Fruit fly (Drosophila melanogaster) whole organism, wandering third instar larva: Measurements from ENCODE around the gene fh.

ENCODE experiments used
- CG32264 ChIP-seq: fragments of 200-800 bp; sonication (Bioruptor generic); optimal IDR thresholded peaks from 2 replicates; lab custom pipeline; 2016; ENCODE audit warnings: missing biosample characterization, missing genetic modification characterization
- Dfd ChIP-seq: fragments of >200 bp; optimal IDR thresholded peaks from 2 replicates; lab custom pipeline; 2017; ENCODE audit warnings: missing biosample characterization, missing genetic modification characterization
- GATAd ChIP-seq: sonication (Bioruptor generic); optimal IDR thresholded peaks from 2 replicates; lab custom pipeline; 2016; ENCODE audit warnings: missing biosample characterization, missing genetic modification characterization
- HLH106 ChIP-seq: fragments of 200-800 bp; optimal IDR thresholded peaks from 3 replicates; lab custom pipeline; 2019; ENCODE audit warnings: missing biosample characterization, mild to moderate bottlenecking, missing genetic modification characterization, moderate library complexity
- Jra ChIP-seq: sonication (Bioruptor generic); optimal IDR thresholded peaks from 2 replicates; lab custom pipeline; 2016; ENCODE audit warnings: missing biosample characterization, missing genetic modification characterization
- Mio ChIP-seq: sonication (Bioruptor generic); optimal IDR thresholded peaks from 2 replicates; lab custom pipeline; 2016; ENCODE audit warnings: missing biosample characterization, missing genetic modification characterization
- Myc ChIP-seq: fragments of >200 bp; optimal IDR thresholded peaks from 2 replicates; lab custom pipeline; 2017
- N ChIP-seq: fragments of >200 bp; optimal IDR thresholded peaks from 2 replicates; lab custom pipeline; 2018; ENCODE audit warnings: missing biosample characterization, missing external identifiers, missing genetic modification characterization
- Rel ChIP-seq, 2 experiments: fragments of 200-800 bp; sonication (Bioruptor generic) in 1 of 2; optimal IDR thresholded peaks; 2 replicates in 1 of 2; 3 replicates in 1 of 2; lab custom pipeline; 2016 to 2019; ENCODE audit warnings: mild to moderate bottlenecking in 2 of 2, missing biosample characterization in 2 of 2, missing genetic modification characterization in 2 of 2, moderate library complexity in 1 of 2
- Vsx2 ChIP-seq: fragments of 200-300, 225-300 bp; sonication (Bioruptor generic); optimal IDR thresholded peaks from 2 replicates; lab custom pipeline; 2018; ENCODE audit warnings: missing biosample characterization, missing genetic modification characterization; ENCODE audit not compliant: partially characterized antibody
- brk ChIP-seq: fragments of 200-800 bp; sonication (Bioruptor generic); optimal IDR thresholded peaks from 2 replicates; lab custom pipeline; 2016; ENCODE audit warnings: missing biosample characterization, mild to moderate bottlenecking, missing genetic modification characterization
- ey ChIP-seq: fragments of 200-800 bp; sonication (Bioruptor generic); optimal IDR thresholded peaks from 2 replicates; lab custom pipeline; 2016; ENCODE audit warnings: missing biosample characterization, missing genetic modification characterization
- h ChIP-seq: fragments of 200-800 bp; sonication (Bioruptor generic); optimal IDR thresholded peaks from 3 replicates; lab custom pipeline; 2016; ENCODE audit warnings: missing biosample characterization, mild to moderate bottlenecking, missing genetic modification characterization
- jim ChIP-seq: fragments of 175-275, 200-325 bp; sonication (Bioruptor generic); optimal IDR thresholded peaks from 2 replicates; lab custom pipeline; 2016; ENCODE audit warnings: missing biosample characterization, mild to moderate bottlenecking, missing genetic modification characterization
- lola ChIP-seq: fragments of >200 bp; optimal IDR thresholded peaks from 2 replicates; lab custom pipeline; 2017; ENCODE audit warnings: missing biosample characterization, missing genetic modification characterization
- pan ChIP-seq: fragments of >200 bp; optimal IDR thresholded peaks from 2 replicates; lab custom pipeline; 2017
- psq ChIP-seq: fragments of 200-800 bp; sonication (Bioruptor generic); optimal IDR thresholded peaks from 3 replicates; lab custom pipeline; 2017; ENCODE audit warnings: missing biosample characterization, mild to moderate bottlenecking, missing genetic modification characterization, moderate library complexity
- sage ChIP-seq: fragments of 200-800 bp; sonication (Bioruptor generic); optimal IDR thresholded peaks from 2 replicates; lab custom pipeline; 2016; ENCODE audit warnings: missing biosample characterization, mild to moderate bottlenecking, missing genetic modification characterization
- sv ChIP-seq: fragments of 200-800 bp; sonication (Bioruptor generic); optimal IDR thresholded peaks from 3 replicates; lab custom pipeline; 2016; ENCODE audit warnings: missing biosample characterization, missing genetic modification characterization
- tai ChIP-seq: sonication (Bioruptor generic); optimal IDR thresholded peaks from 2 replicates; lab custom pipeline; 2016; ENCODE audit warnings: missing biosample characterization, missing genetic modification characterization
- woc ChIP-seq: sonication (Bioruptor generic); optimal IDR thresholded peaks from 2 replicates; lab custom pipeline; 2016; ENCODE audit warnings: missing biosample characterization, mild to moderate bottlenecking, missing genetic modification characterization

Gene fh

DNA sequence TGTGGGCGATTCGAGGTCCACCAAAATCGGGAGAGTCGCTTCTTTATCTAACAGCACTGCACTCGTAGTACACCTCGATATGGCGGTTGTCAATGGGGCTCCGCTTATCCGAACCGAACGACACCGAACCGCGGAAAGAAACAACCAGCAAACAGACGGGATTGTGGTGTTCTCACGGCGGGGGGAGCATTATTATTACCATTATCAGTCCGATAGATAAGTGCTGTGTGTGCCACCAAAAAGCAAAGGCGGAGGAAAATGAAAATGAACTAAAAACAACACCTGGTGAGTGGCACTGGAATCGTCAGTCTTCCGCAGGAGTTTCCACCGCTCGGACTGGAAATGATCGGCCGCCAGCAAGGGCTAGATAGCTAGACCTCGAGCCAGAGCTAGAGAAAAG is 40.5 kb downstream of the fh start, which contains the start of gene AP-1gamma:
AP-1gamma (plus strand) TSS at position 305 of the 400 bp plus-strand sequence.
- TF ChIP-seq Rel (GFP tag; optimal IDR thresholded peaks at IDR 0.05; lab: Kevin White, UChicago) (no peak), Rel (tag; optimal IDR thresholded peaks at IDR 0.05; lab: Kevin White, UChicago) (no peak), psq (GFP tag; lab: Kevin White, UChicago) (peak; percentile 6)

DNA sequence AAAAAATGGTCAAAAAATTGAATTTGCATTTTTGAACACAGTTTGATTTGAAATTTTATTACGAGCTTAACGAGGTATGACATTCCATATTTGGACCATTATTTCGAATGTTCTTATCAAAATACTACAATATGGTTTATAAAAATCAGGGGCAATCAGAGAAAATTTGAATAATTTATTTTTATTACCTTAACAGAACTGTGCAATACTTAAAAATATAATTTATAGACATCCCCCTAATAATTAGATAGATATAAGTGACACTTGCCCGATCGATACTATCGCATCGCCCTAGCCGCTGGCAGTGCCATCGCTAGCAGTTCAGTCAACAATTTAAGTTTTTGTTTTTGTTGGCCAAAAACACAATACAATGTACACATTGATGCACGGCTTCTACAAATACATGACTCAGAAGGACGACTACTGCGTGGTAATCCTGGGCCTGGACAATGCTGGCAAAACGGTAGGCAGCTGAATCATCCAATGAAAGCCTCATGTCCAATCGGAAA is 42.0 kb downstream of the fh start, which contains the start of gene Arfrp1:
Arfrp1 (plus strand) TSS at position 295 of the 509 bp plus-strand sequence.
- TF ChIP-seq pan (lab: Kevin White, UChicago) (no peak), sv (GFP tag; lab: Kevin White, UChicago) (peak; percentile 5), GATAd (GFP tag; lab: Kevin White, UChicago) (no peak), ey (GFP tag; lab: Kevin White, UChicago) (peak; percentile 34), woc (GFP tag; lab: Kevin White, UChicago) (peak; percentile 35), Myc (lab: Kevin White, UChicago) (peak; percentile 20), h (peak; percentile 2), Dfd (GFP tag; lab: Kevin White, UChicago) (no peak), brk (no peak), Vsx2 (GFP tag; lab: Kevin White, UChicago) (no peak), CG32264 (GFP tag; lab: Kevin White, UChicago) (no peak), Jra (peak; percentile 42), HLH106 (peak; percentile 53), Rel (GFP tag; optimal IDR thresholded peaks at IDR 0.05; lab: Kevin White, UChicago) (no peak), Rel (tag; optimal IDR thresholded peaks at IDR 0.05; lab: Kevin White, UChicago) (peak; percentile 9)

dm6 chrX:9106212-9106774 is 42.6 kb downstream of the fh start, which contains the start of gene Bx42:
Gene Bx42 (minus strand): TSS chrX:9106604.
- no peak for TF ChIP-seq Mio (GFP tag; lab: Kevin White, UChicago)
- no peak for TF ChIP-seq HLH106
- no peak for TF ChIP-seq sage
- peak; percentile 1 for TF ChIP-seq sv (GFP tag; lab: Kevin White, UChicago)
- TF ChIP-seq ey (GFP tag; lab: Kevin White, UChicago) = no peak
- TF ChIP-seq jim = no peak
- no peak for TF ChIP-seq N (GFP tag; lab: Kevin White, UChicago)
- TF ChIP-seq woc (GFP tag; lab: Kevin White, UChicago) = peak; percentile 50

DNA sequence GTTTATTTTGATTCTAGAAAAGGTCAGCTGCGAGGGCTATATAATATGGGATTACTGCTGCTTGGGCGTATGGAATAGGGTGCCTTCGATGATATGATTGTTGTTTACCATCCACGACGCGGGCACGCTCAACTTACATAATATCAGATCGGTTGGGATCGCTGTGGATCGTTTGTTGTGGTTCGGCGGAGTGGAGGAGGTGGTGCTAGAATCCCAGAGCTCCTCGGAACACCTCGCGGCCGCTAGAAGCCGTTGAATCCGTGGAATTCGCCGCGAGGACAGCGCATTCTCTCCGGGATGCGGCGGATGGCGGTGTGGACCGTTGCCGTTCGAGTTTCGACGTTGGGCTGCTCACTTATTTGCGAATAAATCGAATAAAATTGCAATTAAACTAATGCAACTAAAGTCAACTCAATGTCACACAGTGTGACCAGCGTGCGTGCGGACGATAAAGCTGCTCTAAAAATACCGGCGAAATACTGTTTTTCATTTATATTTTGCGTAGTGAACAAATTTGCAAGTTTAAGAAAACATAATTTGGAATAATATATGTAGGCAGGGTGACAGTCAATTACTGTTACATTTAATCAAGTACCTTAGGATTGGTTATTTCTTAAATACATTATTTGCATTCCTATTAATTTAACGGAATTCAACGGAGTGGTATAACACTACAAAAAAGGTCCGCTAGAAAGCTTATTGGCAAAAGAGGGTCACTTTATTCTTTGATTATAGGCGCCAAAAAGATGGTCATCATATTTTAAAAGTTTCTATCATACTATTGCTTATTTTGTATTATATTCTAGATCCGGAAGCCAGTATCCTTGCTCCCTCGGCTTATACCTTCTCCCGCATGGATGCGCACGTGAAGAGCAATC is 45.3 kb downstream of the fh start, which contains the start of gene CG7766:
CG7766 (minus strand) TSS at position 432 of the 878 bp plus-strand sequence.
- no peak for TF ChIP-seq lola (GFP tag; lab: Kevin White, UChicago)

DNA sequence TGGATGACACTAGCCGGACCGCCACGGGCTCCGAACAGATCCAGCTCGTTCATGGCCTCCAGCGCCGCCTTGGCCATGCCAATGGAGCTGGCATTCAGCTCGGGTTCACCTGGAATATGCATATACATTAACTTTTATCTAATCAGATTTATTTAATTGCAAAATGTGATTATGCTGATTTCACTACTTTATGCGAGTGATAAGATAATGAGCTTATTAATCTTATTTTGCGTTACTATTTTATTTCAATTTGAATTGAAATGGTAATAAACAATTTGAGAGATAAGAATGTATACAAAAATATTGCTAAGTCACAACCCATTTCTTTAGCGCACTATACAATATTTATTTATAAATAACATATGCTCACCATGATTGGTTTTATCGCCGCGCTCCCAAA is 46.7 kb downstream of the fh start:
- TF ChIP-seq brk = no peak
- TF ChIP-seq lola (GFP tag; lab: Kevin White, UChicago) = no peak
- no peak for TF ChIP-seq tai
